Worm (Caenorhabditis elegans) whole organism, L4/young adult: ENCODE measurements around the gene T01H3.5.

Experiments used
- W03F9.2 ChIP-seq: fragments of 150-350 bp; optimal IDR thresholded peaks from 2 replicates; lab custom pipeline; 2014; ENCODE audit warnings: missing biosample characterization, missing genetic modification characterization
- dao-5 ChIP-seq: sonication (generic microtip); optimal IDR thresholded peaks from 2 replicates; lab custom pipeline; 2016; ENCODE audit warnings: missing genotype, missing genetic modification characterization, moderate library complexity, missing compliant biosample characterization
- him-1 ChIP-seq: sonication (generic microtip); optimal IDR thresholded peaks from 2 replicates; lab custom pipeline; 2016; ENCODE audit warnings: missing genotype, missing genetic modification reagents, missing genetic modification characterization, missing compliant biosample characterization

The T01H3.5 gene

DNA sequence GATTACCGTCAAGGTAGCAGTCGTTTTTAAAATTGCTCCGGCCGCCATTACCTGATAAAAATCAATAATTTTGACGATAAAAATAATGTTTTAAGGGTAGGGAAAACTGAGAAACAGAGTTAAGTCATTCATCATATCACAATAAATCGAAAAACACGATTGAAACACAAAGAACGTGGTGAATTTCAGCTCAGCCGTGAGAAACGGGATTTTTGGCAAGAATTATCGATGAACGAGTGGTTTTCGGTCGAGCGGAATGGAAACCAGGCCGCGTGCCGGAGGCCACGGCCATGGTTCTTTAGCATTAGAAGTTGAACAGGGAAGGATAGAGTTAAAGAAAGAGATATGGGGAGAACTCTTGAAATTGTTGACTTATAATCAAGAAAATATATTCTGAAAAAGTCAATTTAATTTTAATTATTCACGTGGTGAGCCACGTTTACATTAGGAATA lies at the start of gene T01H3.5, which contains the start of gene vha-4:
Gene T01H3.5, plus strand, starts transcription at position 351 of the 453 bp plus-strand sequence.
Gene vha-4, minus strand, starts transcription at position 51 of the 453 bp plus-strand sequence.
- TF ChIP-seq him-1 (tag; lab: Kevin White, UChicago) (no peak), dao-5 (tag; lab: Kevin White, UChicago) (no peak), W03F9.2 (tag; lab: Kevin White, UChicago) (no peak)

DNA sequence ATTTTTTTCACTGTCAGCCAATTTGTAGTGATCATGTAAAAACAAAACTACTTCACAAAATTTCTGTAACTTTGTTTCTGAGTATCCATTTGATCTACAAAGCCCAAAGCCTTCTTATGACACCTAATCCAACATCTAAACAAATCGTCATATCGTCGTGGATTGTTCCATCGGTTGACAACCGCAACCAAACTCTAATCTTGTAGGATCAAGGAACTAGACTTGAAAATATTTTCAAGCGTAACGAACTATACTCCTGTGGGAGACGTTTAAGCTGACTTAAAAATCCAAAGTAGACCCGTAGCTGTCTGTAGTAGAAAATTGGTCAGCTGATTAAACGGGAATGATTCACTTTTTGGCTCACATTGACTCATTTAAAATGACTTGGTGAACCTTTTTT lies 49.8 kb upstream of the T01H3.5 start:
- TF ChIP-seq W03F9.2 (tag; lab: Kevin White, UChicago) (no peak), him-1 (tag; lab: Kevin White, UChicago) (no peak), dao-5 (tag; lab: Kevin White, UChicago) (no peak)

DNA sequence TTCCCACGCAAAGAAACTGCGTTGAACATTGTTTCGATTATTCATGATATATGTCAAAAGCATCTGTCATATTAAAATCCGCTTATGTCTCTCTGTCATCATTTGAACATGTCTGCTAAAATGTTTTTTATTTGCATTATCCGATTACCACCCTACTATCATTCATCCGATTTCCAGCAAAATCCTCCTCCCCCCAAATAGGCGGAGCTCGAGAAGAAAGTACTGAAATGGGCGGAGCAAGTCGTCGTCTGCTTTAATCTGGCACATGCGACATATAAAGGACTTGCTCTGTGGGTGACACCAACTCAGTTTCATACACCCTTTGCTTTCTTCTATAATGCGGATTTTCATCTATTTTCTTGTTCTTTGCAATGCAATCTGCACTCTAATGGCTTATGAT lies 47.4 kb upstream of the T01H3.5 start, which contains the start of gene T09A5.14:
Gene T09A5.14, plus strand, starts transcription at position 301 of the 400 bp plus-strand sequence.
- TF ChIP-seq dao-5 (tag; lab: Kevin White, UChicago): no peak
- TF ChIP-seq him-1 (tag; lab: Kevin White, UChicago): no peak
- TF ChIP-seq W03F9.2 (tag; lab: Kevin White, UChicago): no peak

DNA sequence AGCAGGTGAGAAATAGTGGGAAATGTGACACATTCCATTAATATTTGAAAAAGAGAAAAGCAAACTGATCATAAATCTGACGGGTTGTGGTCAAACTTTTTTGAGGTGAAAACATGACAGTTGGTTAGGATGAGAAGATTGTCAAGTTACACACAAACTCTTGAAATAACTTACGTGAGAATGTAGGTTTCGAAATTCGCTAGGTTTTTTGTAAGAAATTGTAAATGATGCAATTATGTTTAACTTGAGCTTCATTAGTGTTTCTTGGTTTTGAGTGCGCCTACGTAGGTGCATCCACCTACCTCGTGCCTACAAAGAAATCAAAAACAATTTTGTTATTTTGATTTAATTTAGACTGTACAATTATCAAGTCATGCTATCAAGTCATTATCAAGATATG lies 44.1 kb upstream of the T01H3.5 start, which contains the start of gene cex-2:
Gene cex-2, minus strand, starts transcription at position 101 of the 400 bp plus-strand sequence.
- TF ChIP-seq W03F9.2 (tag; lab: Kevin White, UChicago) (no peak), him-1 (tag; lab: Kevin White, UChicago) (no peak), dao-5 (tag; lab: Kevin White, UChicago) (no peak)

DNA sequence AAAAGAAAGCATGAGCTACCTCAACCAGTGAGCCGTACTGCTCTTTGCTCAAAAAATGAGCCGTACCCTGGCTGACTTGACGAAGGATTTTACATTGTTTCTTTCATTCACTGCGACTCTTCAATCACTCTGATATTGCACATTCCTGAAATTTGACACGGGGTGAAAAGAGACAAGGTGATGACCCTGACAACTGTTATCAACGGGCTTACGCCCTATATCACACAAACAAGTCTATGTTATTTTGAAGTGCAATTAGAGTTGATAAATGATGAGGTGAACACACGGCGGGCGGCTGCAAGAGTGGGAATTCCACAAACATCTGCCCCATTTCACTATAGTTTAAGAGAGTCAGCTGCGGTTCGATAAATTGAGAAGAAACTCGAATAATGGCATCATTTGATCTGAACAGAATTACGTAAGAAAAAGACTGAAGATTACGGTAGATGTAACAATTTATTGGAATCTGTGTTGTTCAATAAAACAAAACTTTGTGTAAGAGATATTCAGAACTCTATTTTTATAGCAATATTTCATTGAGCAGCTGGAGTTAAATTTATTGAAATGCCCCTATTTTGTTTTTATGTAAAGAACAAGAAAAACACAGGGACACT lies 42.7 kb upstream of the T01H3.5 start:
- TF ChIP-seq W03F9.2 (tag; lab: Kevin White, UChicago) (no peak), dao-5 (tag; lab: Kevin White, UChicago) (no peak), him-1 (tag; lab: Kevin White, UChicago) (no peak)

DNA sequence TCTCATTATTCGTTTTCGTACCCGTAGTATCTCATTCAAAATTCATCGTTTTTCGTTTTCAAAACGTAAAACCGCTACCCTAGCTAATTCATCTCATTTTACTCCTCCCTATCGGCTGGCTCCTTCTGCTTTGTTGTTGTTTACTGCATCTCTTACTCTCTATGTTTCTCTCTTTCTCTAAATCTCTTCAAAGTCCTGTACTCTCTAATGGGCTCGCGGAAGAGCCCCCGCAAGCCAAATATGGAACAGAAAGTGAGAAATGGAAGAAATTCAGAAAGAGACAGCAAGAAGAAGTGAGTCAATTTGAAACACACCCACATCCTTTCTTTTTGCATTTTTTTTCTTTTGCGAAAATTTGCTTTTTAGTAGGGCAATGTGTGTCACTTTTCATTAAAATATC lies 40.8 kb upstream of the T01H3.5 start:
- TF ChIP-seq W03F9.2 (tag; lab: Kevin White, UChicago): no peak
- TF ChIP-seq him-1 (tag; lab: Kevin White, UChicago): no peak

DNA sequence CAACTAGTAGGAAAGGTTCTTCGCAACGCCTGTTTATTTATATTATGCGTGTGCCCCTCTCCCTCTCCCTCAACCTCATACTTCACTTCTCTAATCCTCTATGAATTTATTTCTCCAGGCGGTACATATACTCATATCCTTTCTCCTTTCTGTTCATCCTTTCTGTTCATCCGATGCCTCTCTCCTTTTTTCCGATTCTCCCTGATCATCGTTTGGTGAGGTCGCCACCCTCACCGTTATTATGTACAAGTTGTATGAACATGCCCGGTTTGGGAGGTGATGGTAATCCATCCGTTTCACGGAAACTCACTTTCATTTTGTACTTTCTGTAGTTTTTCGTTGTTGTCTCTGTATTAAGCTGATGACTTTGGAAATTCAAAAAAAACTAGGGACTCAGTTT lies 39.7 kb upstream of the T01H3.5 start:
- TF ChIP-seq him-1 (tag; lab: Kevin White, UChicago) (no peak), dao-5 (tag; lab: Kevin White, UChicago) (no peak), W03F9.2 (tag; lab: Kevin White, UChicago) (no peak)

DNA sequence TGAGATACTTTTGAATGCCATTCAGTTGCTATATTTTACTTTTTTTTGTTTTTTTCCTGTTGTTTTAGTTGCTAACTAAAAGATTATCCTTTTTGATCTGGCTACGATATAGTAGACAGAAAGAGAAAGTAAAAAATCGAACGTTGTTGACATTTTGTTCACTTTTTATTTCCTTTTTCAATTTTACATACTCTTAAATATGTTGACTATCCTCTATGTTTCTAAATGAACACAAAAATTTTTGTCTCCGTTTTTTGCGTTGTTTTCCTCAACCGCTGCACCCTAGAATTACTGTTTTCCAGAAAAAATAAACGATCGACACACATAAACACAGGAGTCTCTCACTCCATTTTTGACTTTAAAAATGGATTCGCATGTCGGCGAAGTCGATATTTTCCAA lies 37.4 kb upstream of the T01H3.5 start, which contains the start of gene klp-3:
Gene klp-3, plus strand, starts transcription at position 301 of the 400 bp plus-strand sequence.
- no peak for TF ChIP-seq dao-5 (tag; lab: Kevin White, UChicago)

DNA sequence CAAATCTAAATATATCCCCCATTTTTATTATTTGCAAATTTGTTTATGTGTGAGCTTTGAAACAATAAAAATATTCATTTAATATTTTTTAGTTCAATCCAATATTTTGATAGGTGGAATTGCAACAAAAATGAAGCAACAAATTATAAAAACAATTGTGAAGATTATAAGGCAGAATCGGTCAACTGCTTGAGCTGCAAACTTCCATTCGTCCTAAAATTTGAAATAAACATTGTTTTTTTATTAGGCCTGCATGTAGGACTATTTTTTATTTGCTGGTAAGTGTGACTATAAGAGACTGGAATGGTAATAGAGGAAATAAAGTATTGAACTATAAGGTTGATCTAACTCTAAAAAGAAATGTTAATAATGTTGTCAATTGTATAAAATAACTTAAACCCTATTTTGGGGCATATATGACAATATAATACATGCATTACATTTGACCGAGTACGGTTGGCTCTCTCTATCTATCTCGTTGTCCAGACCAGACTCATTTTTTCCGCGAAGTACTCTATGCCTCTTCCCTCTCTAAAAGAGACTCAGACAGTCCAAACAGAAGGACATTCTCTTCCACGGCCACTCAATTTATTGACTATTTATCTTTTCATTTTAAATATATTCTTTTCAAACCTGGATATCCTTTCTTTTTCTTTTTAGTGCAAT lies 33.7 kb upstream of the T01H3.5 start, which contains the start of gene T09A5.4:
Gene T09A5.4, plus strand, starts transcription at position 616 of the 666 bp plus-strand sequence.
- TF ChIP-seq him-1 (tag; lab: Kevin White, UChicago) (no peak), W03F9.2 (tag; lab: Kevin White, UChicago) (no peak), dao-5 (tag; lab: Kevin White, UChicago) (no peak)

DNA sequence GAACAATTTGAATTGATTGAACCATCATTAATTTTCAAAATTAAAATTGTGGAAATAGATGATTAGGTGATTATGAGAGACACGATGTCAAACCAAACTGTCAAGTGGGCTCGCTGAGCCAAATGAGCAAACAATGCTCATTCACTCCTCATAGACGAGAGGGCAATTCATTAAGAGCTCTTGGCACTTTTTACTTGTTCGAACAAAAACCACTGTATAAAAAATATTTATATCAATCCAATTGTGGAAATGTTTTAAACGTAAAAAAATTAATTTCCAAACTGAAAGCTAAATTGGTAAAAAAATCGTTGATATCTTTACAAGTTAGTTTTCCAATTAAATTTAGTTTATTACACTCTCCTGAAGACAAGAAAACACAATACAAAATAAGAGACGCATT lies 29.7 kb upstream of the T01H3.5 start, which contains the start of gene acr-7:
Gene acr-7, minus strand, starts transcription at position 101 of the 400 bp plus-strand sequence.
- TF ChIP-seq W03F9.2 (tag; lab: Kevin White, UChicago) (no peak), him-1 (tag; lab: Kevin White, UChicago) (no peak), dao-5 (tag; lab: Kevin White, UChicago) (no peak)

DNA sequence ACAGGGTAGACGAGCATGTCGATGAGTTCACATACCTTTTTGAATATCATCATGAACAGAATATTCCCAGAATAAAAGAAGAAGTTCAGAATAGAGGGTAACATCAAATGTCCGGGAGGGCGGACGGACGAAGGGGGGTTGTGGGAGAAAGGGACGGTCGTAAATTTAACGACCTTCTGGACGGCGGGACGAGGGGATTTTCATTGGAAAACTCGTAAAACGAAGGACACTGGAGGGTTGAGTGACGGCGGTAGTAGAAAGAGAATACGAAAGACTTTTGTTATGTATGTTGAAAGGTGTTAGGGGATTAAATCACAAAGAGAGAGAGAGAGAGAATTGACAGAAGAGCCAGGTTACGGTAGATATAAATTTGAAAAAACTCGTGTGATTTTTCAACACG lies 28.8 kb upstream of the T01H3.5 start:
- TF ChIP-seq W03F9.2 (tag; lab: Kevin White, UChicago): no peak
- no peak for TF ChIP-seq him-1 (tag; lab: Kevin White, UChicago)
- TF ChIP-seq dao-5 (tag; lab: Kevin White, UChicago): no peak

DNA sequence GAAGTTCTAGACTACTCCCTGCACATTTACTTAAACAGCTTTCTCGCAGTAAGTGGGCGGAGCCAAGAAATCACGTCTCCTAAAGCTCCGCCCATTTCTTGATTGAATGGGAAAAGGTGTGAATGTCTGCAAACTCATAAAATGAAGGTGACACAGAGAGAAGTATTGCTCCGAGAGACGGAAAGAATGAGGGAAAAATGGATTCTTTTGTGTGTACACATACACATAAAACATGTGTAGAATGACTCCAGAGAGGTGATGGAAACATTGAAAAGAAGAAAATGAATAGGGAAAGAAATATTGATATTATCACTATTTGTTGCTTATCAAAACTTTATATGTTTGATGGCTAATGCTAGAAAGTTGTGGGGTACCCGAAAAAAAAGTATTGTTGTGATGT lies 27.9 kb upstream of the T01H3.5 start:
- TF ChIP-seq dao-5 (tag; lab: Kevin White, UChicago) (no peak), him-1 (tag; lab: Kevin White, UChicago) (no peak), W03F9.2 (tag; lab: Kevin White, UChicago) (no peak)

DNA sequence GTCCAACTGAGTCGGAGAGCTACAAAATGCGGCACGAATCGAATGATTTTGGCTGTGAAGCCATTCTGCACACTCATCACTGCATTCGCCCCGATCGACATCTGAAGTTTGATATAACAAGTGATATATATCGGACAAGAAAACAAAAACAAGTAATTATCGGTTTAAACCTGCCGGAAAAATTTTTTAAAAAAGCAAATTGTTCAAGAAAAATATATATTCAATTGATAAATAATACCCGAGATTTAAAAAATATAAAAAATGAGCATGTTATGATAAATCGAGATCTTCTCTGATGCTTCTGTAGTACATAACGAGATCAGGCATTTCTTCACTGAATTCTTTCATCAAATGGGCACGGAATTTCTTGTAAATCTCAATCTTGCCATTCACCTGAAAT lies 25.7 kb upstream of the T01H3.5 start, which contains the start of gene T09A5.5:
Gene T09A5.5, minus strand, starts transcription at position 101 of the 400 bp plus-strand sequence.
- TF ChIP-seq dao-5 (tag; lab: Kevin White, UChicago): no peak
- TF ChIP-seq him-1 (tag; lab: Kevin White, UChicago): no peak
- TF ChIP-seq W03F9.2 (tag; lab: Kevin White, UChicago): no peak
